Fruit fly (Drosophila melanogaster) whole organism, embryonic: Measurements from ENCODE around the gene Hex-t2.
A peak's percentile ranks its signal among the peaks of the same experiment; 100 is the strongest.

ENCODE experiments used
- CG11456 ChIP-seq: fragments of 200-800 bp; sonication (Bioruptor generic); IDR thresholded peaks from 3 replicates; pipeline ENCODE4 v1.3.6; 2022; ENCODE audit warnings: missing biosample characterization, missing genetic modification characterization
- CG12071 ChIP-seq: fragments of 200-800 bp; sonication (Bioruptor generic); optimal IDR thresholded peaks from 3 replicates; lab custom pipeline; 2018; ENCODE audit warnings: missing biosample characterization, mild to moderate bottlenecking, missing genetic modification characterization
- CG12391 ChIP-seq: fragments of 200-800 bp; sonication (Bioruptor generic); optimal IDR thresholded peaks from 3 replicates; lab custom pipeline; 2018; ENCODE audit warnings: missing biosample characterization, mild to moderate bottlenecking, missing genetic modification characterization, moderate library complexity
- CG34224 ChIP-seq: fragments of 200-800 bp; sonication (Bioruptor generic); IDR thresholded peaks from 3 replicates; pipeline ENCODE4 v1.3.6; 2022; ENCODE audit warnings: missing biosample characterization, missing genetic modification characterization; ENCODE audit not compliant: partially characterized antibody
- CG4820 ChIP-seq: fragments of 200-800 bp; sonication (Bioruptor generic); optimal IDR thresholded peaks from 3 replicates; lab custom pipeline; 2016; ENCODE audit warnings: missing biosample characterization, missing genetic modification characterization
- CG7987 ChIP-seq: fragments of 200-800 bp; sonication (Bioruptor generic); optimal IDR thresholded peaks from 2 replicates; lab custom pipeline; 2018; ENCODE audit warnings: missing biosample characterization, mild to moderate bottlenecking, missing genetic modification characterization, moderate library complexity
- CG8281 ChIP-seq: fragments of 200-800 bp; sonication (Bioruptor generic); optimal IDR thresholded peaks from 2 replicates; lab custom pipeline; 2018; ENCODE audit warnings: missing biosample characterization, mild to moderate bottlenecking, missing genetic modification characterization, moderate library complexity
- Chrac-16 ChIP-seq: fragments of 200-800 bp; sonication (Bioruptor generic); optimal IDR thresholded peaks from 3 replicates; lab custom pipeline; 2016; ENCODE audit warnings: missing biosample characterization, missing genetic modification characterization
- Dbx ChIP-seq: fragments of 200-800 bp; sonication (Bioruptor generic); IDR thresholded peaks from 3 replicates; pipeline ENCODE4 v1.3.6; 2022; ENCODE audit warnings: missing biosample characterization, missing genetic modification characterization
- Drgx ChIP-seq: fragments of 200-800 bp; sonication (Bioruptor generic); IDR thresholded peaks from 2 replicates; pipeline ENCODE4 v1.3.6; 2022; ENCODE audit warnings: missing biosample characterization, missing genetic modification characterization
- Eip74EF ChIP-seq, 2 experiments: fragments of 200-800 bp in 1 of 2; fragments of >200 bp in 1 of 2; sonication (Bioruptor generic) in 1 of 2; optimal IDR thresholded peaks; 2 replicates each; lab custom pipeline; 2017 to 2019; ENCODE audit warnings: missing biosample characterization in 2 of 2, missing genetic modification characterization in 2 of 2, mild to moderate bottlenecking in 1 of 2, moderate library complexity in 1 of 2
- Ets65A ChIP-seq: fragments of 200-800 bp; sonication (Bioruptor generic); peaks from one replicate; lab custom pipeline; 2016; ENCODE audit warnings: missing biosample characterization, missing genetic modification characterization
- H15 ChIP-seq: fragments of 200-800 bp; sonication (Bioruptor generic); IDR thresholded peaks from 3 replicates; pipeline ENCODE4 v1.3.6; 2022; ENCODE audit warnings: missing biosample characterization, missing genetic modification characterization
- Hr39 ChIP-seq: fragments of >200 bp; optimal IDR thresholded peaks from 2 replicates; lab custom pipeline; 2017
- Oli ChIP-seq: fragments of 200-800 bp; sonication (Bioruptor generic); optimal IDR thresholded peaks from 2 replicates; lab custom pipeline; 2018; ENCODE audit warnings: missing biosample characterization, mild to moderate bottlenecking, missing genetic modification characterization, moderate library complexity
- Poxn ChIP-seq: fragments of 200-800 bp; sonication (Bioruptor generic); IDR thresholded peaks from 2 replicates; pipeline ENCODE4 v1.3.6; 2022; ENCODE audit warnings: missing biosample characterization, missing genetic modification characterization
- Vsx1 ChIP-seq: fragments of 200-800 bp; sonication (Bioruptor generic); optimal IDR thresholded peaks from 2 replicates; lab custom pipeline; 2017; ENCODE audit warnings: missing biosample characterization, mild to moderate bottlenecking, missing genetic modification characterization, missing genetic modification reagents
- crp ChIP-seq, 2 experiments: fragments of 200-800 bp; sonication (Bioruptor generic); optimal IDR thresholded peaks; 2 replicates in 1 of 2; 3 replicates in 1 of 2; lab custom pipeline; 2017; ENCODE audit warnings: missing biosample characterization in 2 of 2, missing genetic modification characterization in 2 of 2, mild to moderate bottlenecking in 1 of 2, moderate library complexity in 1 of 2
- dmrt11E ChIP-seq: fragments of 200-800 bp; sonication (Bioruptor generic); optimal IDR thresholded peaks from 3 replicates; lab custom pipeline; 2018; ENCODE audit warnings: missing biosample characterization, mild to moderate bottlenecking, missing genetic modification characterization, moderate library complexity
- exex ChIP-seq: fragments of 200-800 bp; sonication (Bioruptor generic); optimal IDR thresholded peaks from 4 replicates; lab custom pipeline; 2018; ENCODE audit warnings: missing biosample characterization, mild to moderate bottlenecking, missing genetic modification characterization, moderate library complexity
- fd96Cb ChIP-seq: fragments of 200-800 bp; sonication (Bioruptor generic); optimal IDR thresholded peaks from 2 replicates; lab custom pipeline; 2018; ENCODE audit warnings: missing biosample characterization, mild to moderate bottlenecking, missing genetic modification characterization, moderate library complexity
- fru ChIP-seq: fragments of >200 bp; optimal IDR thresholded peaks from 2 replicates; lab custom pipeline; 2017
- grn ChIP-seq: fragments of 200-800 bp; sonication (Bioruptor generic); optimal IDR thresholded peaks from 3 replicates; lab custom pipeline; 2017; ENCODE audit warnings: missing biosample characterization, missing genetic modification characterization
- mirr ChIP-seq: fragments of 200-800 bp; sonication (Bioruptor generic); optimal IDR thresholded peaks from 3 replicates; lab custom pipeline; 2018; ENCODE audit warnings: missing biosample characterization, mild to moderate bottlenecking, missing genetic modification characterization
- pita ChIP-seq: fragments of 200-800 bp; sonication (Bioruptor generic); optimal IDR thresholded peaks from 2 replicates; lab custom pipeline; 2017; ENCODE audit warnings: missing biosample characterization, mild to moderate bottlenecking, missing genetic modification characterization
- repo ChIP-seq: fragments of 200-800 bp; sonication (Bioruptor generic); optimal IDR thresholded peaks from 2 replicates; lab custom pipeline; 2016; ENCODE audit warnings: missing biosample characterization, missing genetic modification characterization
- rib ChIP-seq: fragments of 200-800 bp; sonication (Bioruptor generic); IDR thresholded peaks from 2 replicates; pipeline ENCODE4 v1.3.6; 2022; ENCODE audit warnings: missing biosample characterization, missing genetic modification characterization
- stc ChIP-seq: fragments of 200-800 bp; sonication (Bioruptor generic); IDR thresholded peaks from 2 replicates; pipeline ENCODE4 v1.3.6; 2022; ENCODE audit warnings: missing biosample characterization, missing genetic modification characterization
- stwl ChIP-seq: fragments of 200-800 bp; sonication (Bioruptor generic); optimal IDR thresholded peaks from 3 replicates; lab custom pipeline; 2018; ENCODE audit warnings: missing biosample characterization, mild to moderate bottlenecking, missing genetic modification characterization, moderate library complexity
- tll ChIP-seq, 2 experiments: fragments of 200-800 bp in 1 of 2; fragments of >200 bp in 1 of 2; sonication (Bioruptor generic) in 1 of 2; optimal IDR thresholded peaks; 2 replicates each; lab custom pipeline; 2017 to 2019; ENCODE audit warnings: missing biosample characterization in 2 of 2, missing genetic modification characterization in 2 of 2, mild to moderate bottlenecking in 1 of 2, moderate library complexity in 1 of 2
- tx ChIP-seq: fragments of 200-800 bp; sonication (Bioruptor generic); optimal IDR thresholded peaks from 2 replicates; lab custom pipeline; 2016; ENCODE audit warnings: missing biosample characterization, missing genetic modification characterization
- vnd ChIP-seq: fragments of 200-800 bp; sonication (Bioruptor generic); IDR thresholded peaks from 3 replicates; pipeline ENCODE4 v1.3.6; 2022; ENCODE audit warnings: missing biosample characterization, missing genetic modification characterization; ENCODE audit not compliant: partially characterized antibody
- z ChIP-seq: fragments of 200-800 bp; sonication (Bioruptor generic); IDR thresholded peaks from 3 replicates; pipeline ENCODE4 v1.3.6; 2022; ENCODE audit warnings: missing biosample characterization, missing genetic modification characterization

Gene Hex-t2

DNA sequence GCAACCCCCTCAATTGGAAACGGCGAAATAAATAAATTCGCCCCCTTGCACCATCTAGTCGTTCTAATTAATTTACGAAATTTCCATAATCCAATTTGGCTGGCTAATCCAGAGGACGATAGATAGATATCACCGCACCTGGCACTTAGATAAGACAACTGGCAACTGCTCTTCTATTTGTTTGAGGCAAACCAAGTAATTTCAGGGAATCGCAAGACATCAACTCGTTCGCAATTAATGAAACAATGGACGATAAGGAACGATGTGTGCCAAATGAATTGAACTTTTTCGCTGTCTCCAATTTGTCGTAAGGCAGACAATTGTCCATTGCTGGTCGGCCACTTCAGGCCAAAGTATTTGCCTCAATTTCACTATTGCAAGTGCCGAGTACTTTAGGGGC, 14.7 kb downstream of the Hex-t2 start:
- TF ChIP-seq crp (GFP tag; optimal IDR thresholded peaks at IDR 0.05; lab: Kevin White, UChicago) (no peak), tll (GFP tag; optimal IDR thresholded peaks at IDR 0.05; lab: Kevin White, UChicago) (no peak), exex (tag; lab: Kevin White, UChicago) (peak; percentile 52), Vsx1 (no peak), pita (GFP tag; lab: Kevin White, UChicago) (no peak), mirr (GFP tag; lab: Kevin White, UChicago) (peak; percentile 66)

DNA sequence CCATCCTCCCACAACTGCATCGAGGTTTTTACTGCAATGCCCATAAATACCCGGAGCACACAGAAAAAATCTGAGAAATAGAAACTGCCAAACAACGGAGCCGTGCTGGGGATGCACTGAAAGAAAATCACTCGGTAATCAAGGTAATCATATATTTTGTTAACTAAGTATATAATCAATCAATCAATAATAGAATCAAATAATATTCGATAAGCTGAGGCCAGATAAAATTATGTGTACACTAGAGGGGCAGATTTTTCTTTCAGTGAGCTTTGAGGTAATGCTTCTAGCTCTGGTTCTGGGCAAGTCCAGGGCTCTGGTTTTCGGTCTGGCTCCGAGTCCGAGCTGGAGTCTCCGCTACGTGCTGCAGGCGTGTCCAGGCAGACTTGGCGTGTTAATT, 27.6 kb downstream of the Hex-t2 start:
- TF ChIP-seq tx (no peak), Ets65A (GFP tag; lab: Kevin White, UChicago) (peak; percentile 66)

DNA sequence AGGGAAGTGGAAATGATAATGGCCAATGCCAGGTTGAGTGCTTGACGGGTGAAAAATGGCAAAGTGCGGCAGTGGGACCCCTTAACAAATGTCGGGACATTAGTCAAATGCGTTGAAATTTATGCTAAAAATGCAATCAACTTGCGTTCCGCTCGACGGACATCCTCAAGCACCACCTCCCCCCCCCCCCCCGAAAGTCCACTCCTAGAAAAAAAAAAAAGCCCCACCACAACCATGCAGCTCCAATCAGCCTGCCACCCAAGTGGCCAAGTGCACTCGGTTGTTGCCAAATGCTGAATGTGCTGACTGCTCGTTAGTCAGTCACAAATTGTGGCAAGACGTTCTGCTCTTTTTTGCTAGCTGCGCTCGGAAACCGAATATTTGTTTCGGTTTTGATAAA, 28.2 kb downstream of the Hex-t2 start:
- TF ChIP-seq dmrt11E (tag; lab: Kevin White, UChicago) (no peak), CG7987 (GFP tag; lab: Kevin White, UChicago) (no peak), CG12391 (tag; lab: Kevin White, UChicago) (no peak), Poxn (GFP tag; lab: Robert Waterston, UW) (no peak), Oli (no peak), Hr39 (peak; percentile 53), CG4820 (GFP tag; lab: Kevin White, UChicago) (no peak), Chrac-16 (GFP tag; lab: Kevin White, UChicago) (no peak)

DNA sequence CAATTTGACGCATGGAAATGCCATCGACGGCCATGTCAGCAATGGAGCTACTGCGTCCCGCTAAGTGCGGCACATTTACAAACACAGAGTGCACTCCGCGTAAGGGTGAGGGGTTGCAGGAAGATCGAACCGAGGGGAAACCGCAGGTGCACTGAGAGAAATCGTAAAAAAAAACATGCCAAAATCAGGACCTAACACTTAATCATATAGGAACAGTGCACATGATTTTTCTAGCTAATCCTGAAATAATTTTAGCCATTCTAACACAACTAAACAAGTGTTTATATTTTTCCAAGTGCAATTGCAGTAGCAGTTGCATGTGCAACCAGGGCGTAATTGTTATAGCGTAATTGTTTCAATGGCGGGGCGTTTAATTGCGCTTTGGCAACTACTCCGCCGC, 28.7 kb downstream of the Hex-t2 start:
- TF ChIP-seq Drgx (GFP tag; lab: Robert Waterston, UW) (peak; percentile 71), CG11456 (GFP tag; lab: Robert Waterston, UW) (no peak)
- TF ChIP-seq, all 482 proteins: peak for 1

DNA sequence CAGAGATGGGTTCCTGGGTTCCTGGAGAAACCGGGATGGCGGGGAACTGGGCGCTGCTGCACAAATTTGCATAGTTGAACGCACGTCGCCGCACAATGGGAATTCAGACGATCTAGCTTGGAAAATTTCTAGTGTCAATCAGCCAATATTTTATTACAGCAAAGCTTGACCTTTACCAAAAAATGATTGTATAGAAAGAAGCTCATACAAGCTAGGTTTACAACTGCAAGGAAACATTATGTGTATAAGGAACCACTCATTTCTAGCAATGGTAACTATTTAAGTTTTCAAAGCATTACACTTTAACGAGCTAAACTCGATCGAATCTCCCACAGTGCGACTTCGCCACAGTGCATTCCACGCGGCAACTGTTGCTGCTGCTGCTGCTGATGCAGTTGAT, 29.9 kb downstream of the Hex-t2 start:
- TF ChIP-seq fd96Cb (tag; lab: Kevin White, UChicago) (no peak), CG34224 (GFP tag; lab: Robert Waterston, UW) (no peak), CG12071 (GFP tag; lab: Kevin White, UChicago) (no peak), vnd (no peak), Drgx (GFP tag; lab: Robert Waterston, UW) (0 out of 2 replicates have a peak, but pooled peaks have one; percentile 24), fru (lab: Kevin White, UChicago) (no peak), stc (GFP tag; lab: Robert Waterston, UW) (no peak)

DNA sequence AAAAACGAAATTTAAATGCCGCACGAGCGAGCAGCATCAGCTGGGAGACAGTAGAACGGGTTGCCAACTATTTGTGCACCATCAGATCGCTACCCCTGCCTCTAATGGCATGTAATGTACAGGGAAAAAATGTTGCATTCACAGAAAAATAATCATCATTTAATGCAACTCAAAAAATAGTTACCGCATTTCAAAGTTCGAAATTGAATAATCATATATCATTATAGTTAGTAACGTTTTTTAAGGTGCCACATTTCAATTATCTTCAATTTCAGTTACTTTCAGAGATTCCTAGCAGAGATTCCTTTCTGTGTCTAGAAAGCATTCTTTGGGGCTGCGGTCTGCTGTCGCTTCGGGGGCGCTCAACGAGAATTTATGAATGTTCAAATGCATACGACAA, 30.8 kb downstream of the Hex-t2 start:
- no peak for TF ChIP-seq repo
- no peak for TF ChIP-seq CG8281
- TF ChIP-seq Dbx (GFP tag; lab: Robert Waterston, UW): no peak
- no peak for TF ChIP-seq grn (GFP tag; lab: Kevin White, UChicago)
- TF ChIP-seq rib (GFP tag; lab: Robert Waterston, UW): no peak
- no peak for TF ChIP-seq H15
- TF ChIP-seq Eip74EF (GFP tag; optimal IDR thresholded peaks at IDR 0.05; lab: Kevin White, UChicago): no peak
- TF ChIP-seq stwl (tag; lab: Kevin White, UChicago): no peak
- no peak for TF ChIP-seq z (GFP tag; lab: Robert Waterston, UW)
